Fruit fly (Drosophila melanogaster): ENCODE data around the gene CG1208.

CG1208 gene

DNA sequence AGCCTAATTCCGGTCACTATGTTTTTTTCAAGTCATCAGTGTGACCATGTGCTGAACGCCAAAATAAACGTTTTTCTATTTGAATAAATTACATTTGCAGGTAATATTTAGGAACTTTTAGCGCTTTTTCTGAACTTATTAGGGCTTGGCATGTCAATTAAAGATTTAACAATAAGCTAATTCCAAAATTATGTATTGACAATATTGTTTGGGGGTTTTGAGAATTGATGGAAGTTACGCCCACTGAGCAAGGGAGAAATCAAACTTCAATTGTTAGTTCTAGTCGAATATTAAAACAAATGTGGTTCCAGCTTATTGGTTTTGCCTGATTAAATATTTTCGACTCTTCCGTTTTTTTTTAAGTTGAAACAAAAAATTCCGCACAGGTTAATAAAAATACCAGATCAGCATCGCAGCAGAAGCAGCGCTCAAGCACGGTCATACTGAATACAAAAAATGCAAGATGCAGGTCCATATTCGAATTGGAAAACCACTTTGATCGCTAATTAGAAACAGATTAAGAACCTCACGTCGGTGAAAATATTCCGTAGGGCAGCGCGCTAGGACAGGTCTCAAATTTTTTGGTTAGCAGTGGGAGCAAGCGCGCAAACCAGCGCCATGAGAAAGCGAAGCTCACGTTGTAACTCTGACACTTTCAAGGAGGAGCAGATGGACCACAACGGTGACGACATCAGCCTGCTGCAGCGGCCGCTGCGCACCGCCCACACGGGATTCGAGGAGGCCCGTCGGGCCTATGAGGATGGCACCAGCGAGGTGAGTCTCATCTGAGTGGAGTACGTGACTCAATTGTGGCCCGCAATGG is 37.0 kb upstream of the CG1208 start, which contains the start of the genes PSMG1 and CG10979 (continued):
- TF ChIP-seq Dek (tag; optimal IDR thresholded peaks at IDR 0.05) (no peak), Bgb (GFP tag; IDR thresholded peaks at IDR 0.05; ENCODE audit: partially characterized antibody) (no peak), CG11560 (tag; IDR thresholded peaks at IDR 0.05) (no peak), Taf1 (GFP tag; IDR thresholded peaks at IDR 0.05) (no peak), insv (GFP tag; optimal IDR thresholded peaks at IDR 0.05) (peak; percentile 70 to 96), stwl (tag; optimal IDR thresholded peaks at IDR 0.05) (peak; percentile 19), zen (tag; optimal IDR thresholded peaks at IDR 0.05) (peak; percentile 65), CG10267 (tag; optimal IDR thresholded peaks at IDR 0.05) (peak; percentile 57), Gsc (GFP tag; IDR thresholded peaks at IDR 0.05) (no peak), dati (GFP tag; IDR thresholded peaks at IDR 0.05) (no peak), CG3995 (GFP tag; optimal IDR thresholded peaks at IDR 0.05) (peak; percentile 8), CG14710 (tag; optimal IDR thresholded peaks at IDR 0.05) (peak; percentile 51), cad (GFP tag; optimal IDR thresholded peaks at IDR 0.05) (no peak), dmrt99B (tag; optimal IDR thresholded peaks at IDR 0.05) (no peak), MESR4 (GFP tag; optimal IDR thresholded peaks at IDR 0.05) (peak; percentile 59)

DNA sequence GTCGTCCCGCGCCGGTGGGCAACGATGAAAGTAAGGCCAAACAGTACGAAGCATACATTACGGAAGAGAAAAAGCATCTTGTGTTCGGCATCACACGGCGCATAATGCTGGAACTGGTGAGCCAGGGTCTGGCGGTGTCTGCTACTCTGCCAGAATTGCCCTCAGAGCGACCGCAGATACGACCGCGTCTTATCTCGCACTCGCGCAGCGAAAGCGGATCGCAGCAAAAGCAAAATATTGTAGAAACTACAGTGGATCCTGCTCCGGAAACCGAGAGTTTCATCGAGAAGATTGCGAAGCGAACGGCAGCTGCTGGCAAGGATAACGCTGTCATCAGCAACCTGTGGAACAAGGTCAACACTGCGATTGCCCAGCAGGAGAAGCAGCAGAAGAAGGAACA is 33.7 kb upstream of the CG1208 start:
- no peak for TF ChIP-seq CG10267 (tag; optimal IDR thresholded peaks at IDR 0.05)
- no peak for TF ChIP-seq gt (GFP tag; IDR thresholded peaks at IDR 0.05)
- TF ChIP-seq Med (GFP tag), result no peak
- no peak for TF ChIP-seq cg (GFP tag; optimal IDR thresholded peaks at IDR 0.05)
- no peak for TF ChIP-seq Hmr (GFP tag; optimal IDR thresholded peaks at IDR 0.05)
- no peak for TF ChIP-seq Asciz (GFP tag; optimal IDR thresholded peaks at IDR 0.05)
- TF ChIP-seq Abd-B (GFP tag; optimal IDR thresholded peaks at IDR 0.05), result no peak
- TF ChIP-seq ind (GFP tag; optimal IDR thresholded peaks at IDR 0.05), result no peak
- TF ChIP-seq CG7372 (GFP tag; IDR thresholded peaks at IDR 0.05), result no peak
- TF ChIP-seq CG3407 (GFP tag; optimal IDR thresholded peaks at IDR 0.05), result no peak
- TF ChIP-seq Fer3 (tag; optimal IDR thresholded peaks at IDR 0.05), result no peak
- TF ChIP-seq CG10147 (GFP tag; optimal IDR thresholded peaks at IDR 0.05), result no peak
- TF ChIP-seq CG2120 (GFP tag; optimal IDR thresholded peaks at IDR 0.05), result no peak
- TF ChIP-seq CG15011 (GFP tag; optimal IDR thresholded peaks at IDR 0.05), result no peak
- TF ChIP-seq slp2 (GFP tag; optimal IDR thresholded peaks at IDR 0.05), result no peak
- no peak for TF ChIP-seq NK7.1 (GFP tag; optimal IDR thresholded peaks at IDR 0.05)
- no peak for TF ChIP-seq CG7271 (tag; optimal IDR thresholded peaks at IDR 0.05)

DNA sequence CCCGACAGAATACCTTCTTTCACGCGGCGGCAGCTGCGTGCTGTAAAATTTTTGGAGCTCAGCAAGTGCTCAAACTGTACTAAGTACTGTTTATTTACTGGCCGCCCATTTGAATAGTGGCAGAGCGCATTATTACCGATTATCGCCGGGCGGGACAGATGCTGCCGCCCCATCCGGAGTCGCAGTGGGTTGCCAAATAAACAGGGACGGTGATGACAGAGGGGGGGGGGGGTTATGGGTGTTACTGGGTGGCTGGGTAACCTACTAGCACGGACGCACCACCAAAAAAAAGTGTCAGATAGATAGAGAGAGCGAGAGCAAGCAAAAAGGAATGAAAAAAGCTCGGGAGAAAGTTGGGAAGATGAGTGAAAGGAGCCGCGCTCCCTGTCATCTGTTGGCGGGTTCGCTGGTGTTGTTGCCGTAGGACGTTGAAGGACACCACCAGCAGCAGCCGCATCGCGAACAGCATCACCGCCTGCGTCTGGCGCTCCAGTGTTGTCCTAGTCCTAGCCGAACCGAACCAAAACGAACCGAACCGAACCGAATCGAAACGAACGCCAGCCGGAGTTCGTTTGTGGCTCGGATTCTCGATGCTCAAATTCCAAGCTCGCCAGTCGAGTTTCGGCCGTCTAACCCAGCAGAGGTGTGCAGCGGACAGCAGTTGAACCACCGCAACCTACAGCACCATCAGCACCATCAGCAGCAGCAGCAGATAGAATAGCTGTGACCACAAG is 29.6 kb upstream of the CG1208 start, which contains the start of gene CG11000:
Gene CG11000, plus strand, starts transcription at position 626 of the 734 bp plus-strand sequence.
- peak; percentile 98 for TF ChIP-seq Deaf1 (tag; optimal IDR thresholded peaks at IDR 0.05)
- no peak for TF ChIP-seq CG7357 (GFP tag; IDR thresholded peaks at IDR 0.05)
- peak in 1 of 2 experiments; percentile 27 for TF ChIP-seq Trl (optimal IDR thresholded peaks at IDR 0.05)
- TF ChIP-seq Trl (GFP tag; optimal IDR thresholded peaks at IDR 0.05), result no peak
- 0 out of 4 replicates have a peak, but pooled peaks have one; percentile 21 for TF ChIP-seq chinmo (GFP tag; IDR thresholded peaks at IDR 0.05; ENCODE audit: partially characterized antibody)
- TF ChIP-seq abd-A (tag; optimal IDR thresholded peaks at IDR 0.05), result peak; percentile 89
- peak; percentile 58 for TF ChIP-seq Med (GFP tag)
- TF ChIP-seq crol (GFP tag; IDR thresholded peaks at IDR 0.05), result peak; percentile 49; the same call in 1 of the 2 replicates
- TF ChIP-seq Hey (tag; optimal IDR thresholded peaks at IDR 0.05), result no peak
- TF ChIP-seq CG31224 (GFP tag; IDR thresholded peaks at IDR 0.05), result peak; percentile 63; the same call in 1 of the 2 replicates
- 0 out of 3 replicates have a peak, but pooled peaks have one; percentile 8 for TF ChIP-seq Dbx (GFP tag; IDR thresholded peaks at IDR 0.05)
